Worm (Caenorhabditis elegans) whole organism, young adult: Measurements from ENCODE around the gene srz-15.

Source experiments
- F23B12.7 ChIP-seq: sonication (generic microtip); optimal IDR thresholded peaks from 2 replicates; lab custom pipeline; 2017; ENCODE audit warnings: missing genetic modification characterization, mild to moderate bottlenecking, missing compliant biosample characterization, antibody characterized with exemption, moderate library complexity; ENCODE audit not compliant: insufficient read depth
- F55B11.4 ChIP-seq: sonication (generic microtip); optimal IDR thresholded peaks from 2 replicates; lab custom pipeline; 2016; ENCODE audit warnings: missing compliant biosample characterization, missing genetic modification characterization, borderline replicate concordance; ENCODE audit not compliant: insufficient read depth
- Y53F4B.3 ChIP-seq: fragments of 200-800 bp; sonication (Bioruptor generic); IDR thresholded peaks from 2 replicates; pipeline ENCODE4 v1.3.6; 2022; ENCODE audit warnings: missing genetic modification reagents, missing genetic modification characterization, missing compliant biosample characterization
- ama-1 ChIP-seq, 3 experiments: fragments of 150-350 bp in 1 of 3; sonication (generic microtip) in 2 of 3; optimal IDR thresholded peaks; 2 replicates each; lab custom pipeline; 2014 to 2018; ENCODE audit warnings: missing biosample characterization in 2 of 3, missing genetic modification characterization in 2 of 3, missing genetic modification reagents in 2 of 3
- athp-1 ChIP-seq: sonication (generic microtip); optimal IDR thresholded peaks from 2 replicates; lab custom pipeline; 2017; ENCODE audit warnings: mild to moderate bottlenecking, missing genetic modification characterization, missing compliant biosample characterization
- bed-2 ChIP-seq: fragments of 200-800 bp; sonication (Bioruptor generic); IDR thresholded peaks from 2 replicates; pipeline ENCODE4 v1.3.6; 2022; ENCODE audit warnings: missing genetic modification reagents, missing genetic modification characterization, missing compliant biosample characterization
- ceh-40 ChIP-seq: fragments of 200-800 bp; sonication (Bioruptor generic); IDR thresholded peaks from 2 replicates; pipeline ENCODE4 v1.3.6; 2022; ENCODE audit warnings: missing genetic modification characterization, missing compliant biosample characterization
- chd-7 ChIP-seq: sonication (generic microtip); optimal IDR thresholded peaks from 2 replicates; lab custom pipeline; 2016; ENCODE audit warnings: mild to moderate bottlenecking, missing genetic modification characterization, moderate library complexity, missing compliant biosample characterization
- dpl-1 ChIP-seq: fragments of 150-350 bp; optimal IDR thresholded peaks from 2 replicates; lab custom pipeline; 2014; ENCODE audit warnings: missing biosample characterization, missing genetic modification reagents, missing genetic modification characterization
- lin-26 ChIP-seq: fragments of 200-800 bp; sonication (Bioruptor generic); IDR thresholded peaks from 2 replicates; pipeline ENCODE4 v1.3.6; 2022; ENCODE audit warnings: missing genetic modification reagents, missing genetic modification characterization, missing compliant biosample characterization
- repo-1 ChIP-seq: sonication (generic microtip); optimal IDR thresholded peaks from 2 replicates; lab custom pipeline; 2017; ENCODE audit warnings: mild to moderate bottlenecking, missing genetic modification characterization, missing compliant biosample characterization
- snpc-4 ChIP-seq, 5 experiments: fragments of 150-350 bp in 1 of 5; sonication (generic microtip) in 4 of 5; optimal IDR thresholded peaks; 2 replicates each; lab custom pipeline; 2014 to 2018; ENCODE audit warnings: missing genetic modification characterization in 5 of 5, missing biosample characterization in 3 of 5, antibody characterized with exemption in 2 of 5, mild to moderate bottlenecking in 2 of 5, missing compliant biosample characterization in 2 of 5, missing genotype in 2 of 5, moderate library complexity in 2 of 5, missing genetic modification reagents in 1 of 5
- unc-130 ChIP-seq: sonication (generic microtip); optimal IDR thresholded peaks from 2 replicates; lab custom pipeline; 2016; ENCODE audit warnings: missing genetic modification reagents, missing genetic modification characterization, missing compliant biosample characterization
- xnd-1 ChIP-seq: sonication (generic microtip); optimal IDR thresholded peaks from 2 replicates; lab custom pipeline; 2016; ENCODE audit warnings: missing genotype, missing genetic modification reagents, missing genetic modification characterization, missing compliant biosample characterization

- no peak for TF ChIP-seq bed-2 (GFP tag; lab: Robert Waterston, UW)
- TF ChIP-seq F23B12.7 (tag; lab: Kevin White, UChicago) = no peak
- TF ChIP-seq snpc-4 (GFP tag; optimal IDR thresholded peaks at IDR 0.05; lab: Kevin White, UChicago) = no peak
- no peak for TF ChIP-seq snpc-4 (tag; optimal IDR thresholded peaks at IDR 0.05; lab: Kevin White, UChicago)
- TF ChIP-seq lin-26 (GFP tag; lab: Robert Waterston, UW) = no peak
- no peak for TF ChIP-seq ceh-40 (GFP tag; lab: Robert Waterston, UW)
- no peak for TF ChIP-seq xnd-1 (tag; lab: Kevin White, UChicago)
- TF ChIP-seq dpl-1 (GFP tag; lab: Kevin White, UChicago) = no peak
- TF ChIP-seq F55B11.4 (tag; lab: Kevin White, UChicago) = no peak
- no peak for TF ChIP-seq chd-7 (tag; lab: Kevin White, UChicago)
- TF ChIP-seq athp-1 (tag; lab: Kevin White, UChicago) = no peak
- no peak for TF ChIP-seq repo-1
- no peak for TF ChIP-seq Y53F4B.3 (GFP tag; lab: Robert Waterston, UW)
- TF ChIP-seq ama-1 (optimal IDR thresholded peaks at IDR 0.05; lab: Kevin White, UChicago) = no peak
- TF ChIP-seq ama-1 (GFP tag; optimal IDR thresholded peaks at IDR 0.05; lab: Kevin White, UChicago) = no peak
- TF ChIP-seq unc-130 (GFP tag; lab: Kevin White, UChicago) = no peak
These were observed 19.2 kb upstream of the srz-15 start, which contains the start of gene K08D8.7 for ce11 chrIV:12896371-12896882.
